Worm (Caenorhabditis elegans): ENCODE measurements around the gene EGAP1.1.

Gene EGAP1.1

ce11 chrIII:5919799-5920387 is 17.1 kb downstream of the EGAP1.1 start, which contains the start of the genes tdo-2 and C28H8.2 (continued):
- TF ChIP-seq egl-44 (GFP tag; IDR thresholded peaks at IDR 0.05) (no peak), rcor-1 (GFP tag; IDR thresholded peaks at IDR 0.05) (no peak), K11D2.4 (GFP tag; IDR thresholded peaks at IDR 0.05) (peak; percentile 58; the same call in 1 of the 2 replicates), B0336.3 (GFP tag; IDR thresholded peaks at IDR 0.05) (no peak), somi-1 (GFP tag; optimal IDR thresholded peaks at IDR 0.05) (peak; percentile 66), D2030.7 (GFP tag; IDR thresholded peaks at IDR 0.05) (no peak), fkh-3 (tag; optimal IDR thresholded peaks at IDR 0.05) (no peak), mxl-1 (tag; optimal IDR thresholded peaks at IDR 0.05) (no peak), K12H6.12 (tag; optimal IDR thresholded peaks at IDR 0.05) (no peak), F10E7.11 (tag; optimal IDR thresholded peaks at IDR 0.05) (no peak), sea-2 (GFP tag; IDR thresholded peaks at IDR 0.05) (no peak), C06A6.2 (GFP tag; conservative IDR thresholded peaks at IDR 0.05) (peak; percentile 71; the same call in 1 of the 2 replicates), sdz-38 (tag; optimal IDR thresholded peaks at IDR 0.05) (no peak), ceh-100 (GFP tag; IDR thresholded peaks at IDR 0.05) (no peak), ztf-26 (tag; optimal IDR thresholded peaks at IDR 0.05) (peak; percentile 77), T26A5.8 (tag; optimal IDR thresholded peaks at IDR 0.05) (no peak), mes-4 (tag; optimal IDR thresholded peaks at IDR 0.05) (no peak), hmg-20 (GFP tag; IDR thresholded peaks at IDR 0.05) (no peak), lsy-27 (tag; optimal IDR thresholded peaks at IDR 0.05; ENCODE audit: borderline replicate concordance, insufficient read depth) (no peak), F52B5.7 (tag; optimal IDR thresholded peaks at IDR 0.05) (no peak), ceh-27 (GFP tag; optimal IDR thresholded peaks at IDR 0.05) (no peak), lin-40 (tag; optimal IDR thresholded peaks at IDR 0.05) (peak; percentile 43), egl-18 (GFP tag; IDR thresholded peaks at IDR 0.05) (no peak), hsf-1 (GFP tag; IDR thresholded peaks at IDR 0.05) (0 out of 2 replicates have a peak, but pooled peaks have one; percentile 26), tbp1 (GFP tag; optimal IDR thresholded peaks at IDR 0.05) (no peak), let-607 (tag; optimal IDR thresholded peaks at IDR 0.05) (no peak), ekl-4 (GFP tag; IDR thresholded peaks at IDR 0.05) (no peak), hlh-26 (GFP tag; conservative IDR thresholded peaks at IDR 0.05) (no peak), dpff-1 (tag; optimal IDR thresholded peaks at IDR 0.05) (no peak), attf-6 (GFP tag; IDR thresholded peaks at IDR 0.05) (no peak), aptf-3 (GFP tag; IDR thresholded peaks at IDR 0.05) (no peak), him-1 (tag; optimal IDR thresholded peaks at IDR 0.05) (no peak), lin-54 (GFP tag; optimal IDR thresholded peaks at IDR 0.05) (no peak), F37B4.10 (GFP tag; IDR thresholded peaks at IDR 0.05) (no peak)

- TF ChIP-seq sptf-2 (GFP tag; optimal IDR thresholded peaks at IDR 0.05) (no peak), T07F8.4 (tag; optimal IDR thresholded peaks at IDR 0.05) (no peak), hmg-1.2 (GFP tag; IDR thresholded peaks at IDR 0.05) (peak; percentile 19; the same call in 1 of the 2 replicates), hrde-1 (tag; optimal IDR thresholded peaks at IDR 0.05; ENCODE audit: borderline replicate concordance) (no peak), tbp1 (GFP tag; optimal IDR thresholded peaks at IDR 0.05) (no peak), ceh-27 (GFP tag; optimal IDR thresholded peaks at IDR 0.05) (no peak), Y56A3A.18 (GFP tag; IDR thresholded peaks at IDR 0.05) (0 out of 2 replicates have a peak, but pooled peaks have one; percentile 15), madf-8 (GFP tag; conservative IDR thresholded peaks at IDR 0.05) (no peak), bed-1 (GFP tag; IDR thresholded peaks at IDR 0.05) (no peak), madf-6 (GFP tag; IDR thresholded peaks at IDR 0.05) (no peak), cebp-1 (GFP tag; IDR thresholded peaks at IDR 0.05) (peak; percentile 87), cebp-1 (tag; optimal IDR thresholded peaks at IDR 0.05) (peak; percentile 86), unc-62 (GFP tag; optimal IDR thresholded peaks at IDR 0.05) (no peak), mes-4 (tag; optimal IDR thresholded peaks at IDR 0.05) (no peak), ceh-100 (GFP tag; IDR thresholded peaks at IDR 0.05) (no peak), pbrm-1 (GFP tag; IDR thresholded peaks at IDR 0.05) (no peak), rpc-1 (optimal IDR thresholded peaks at IDR 0.05) (no peak), rpc-1 (tag; optimal IDR thresholded peaks at IDR 0.05) (no peak), madf-10 (tag; optimal IDR thresholded peaks at IDR 0.05) (no peak), sea-2 (GFP tag; IDR thresholded peaks at IDR 0.05) (no peak)
Measured at ce11 chrIII:5917365-5917958, 19.6 kb downstream of the EGAP1.1 start.
